Fruit fly (Drosophila melanogaster): ENCODE measurements around the gene Tdrd3.

Gene Tdrd3

DNA sequence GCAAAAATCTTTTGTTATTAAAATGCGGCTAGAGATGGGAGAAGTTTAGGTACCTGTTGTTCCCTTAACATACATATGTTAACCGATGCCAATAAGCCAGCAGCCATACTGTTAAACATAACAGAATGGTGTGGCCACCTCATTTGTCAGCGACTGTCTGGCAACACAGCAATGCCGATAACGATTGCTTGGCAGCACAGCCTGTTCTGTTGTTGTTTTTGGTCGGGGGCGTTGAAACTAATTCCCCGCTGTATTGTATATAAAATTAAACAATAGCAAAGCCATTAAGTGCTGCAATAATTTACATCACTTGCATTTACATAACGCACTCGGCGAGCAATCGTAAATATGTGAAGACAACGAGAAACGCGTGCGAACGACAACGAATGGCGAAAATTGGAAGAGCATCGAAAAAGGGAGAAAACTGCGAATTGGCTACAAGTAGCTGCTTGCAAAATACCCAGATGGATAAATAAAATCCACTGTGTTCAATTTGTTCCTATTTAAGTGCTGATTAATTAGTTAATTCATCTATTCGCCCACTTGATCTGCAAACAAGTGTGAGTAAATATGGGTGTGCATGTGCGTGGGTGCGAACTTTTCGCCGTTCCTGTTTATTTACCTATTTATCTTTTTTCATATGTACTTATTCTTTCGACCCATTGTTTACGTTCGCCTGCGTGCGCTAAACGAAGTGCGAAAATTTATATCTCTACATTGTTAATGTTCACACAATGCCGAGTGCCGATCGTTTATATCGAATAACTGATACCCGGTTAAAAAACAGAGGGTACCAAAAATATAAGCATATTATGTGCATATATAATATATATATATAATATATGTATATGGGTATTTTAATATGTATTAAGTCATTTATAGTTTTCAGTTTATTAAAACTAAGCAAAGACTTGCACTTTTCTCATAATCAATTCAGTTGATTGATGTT lies 24.5 kb upstream of the Tdrd3 start, which contains the start of the genes Tsen34 and Mgat4a (continued):
- peak in 1 of 2 experiments; percentile 47 for TF ChIP-seq Hr51 (GFP tag; optimal IDR thresholded peaks at IDR 0.05)

DNA sequence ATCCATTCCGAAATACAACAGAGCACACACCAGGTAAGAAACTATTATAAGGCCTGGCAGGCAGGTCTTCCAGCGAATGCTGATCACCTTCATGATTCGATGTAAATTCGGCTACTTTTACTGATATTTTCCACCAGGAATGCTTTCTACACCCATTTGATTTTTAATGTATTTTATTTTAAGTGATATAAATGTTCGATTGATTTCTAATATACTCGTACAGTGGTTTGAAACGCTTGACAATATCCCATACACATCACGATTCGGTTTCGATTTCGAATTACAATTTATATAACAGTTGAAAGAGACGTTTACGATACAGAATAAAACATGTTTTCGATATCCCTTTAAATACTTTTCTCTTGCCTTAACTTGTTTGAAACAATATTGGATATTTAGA lies 17.4 kb upstream of the Tdrd3 start, which contains the start of gene Mgat4b:
Gene Mgat4b, minus strand, starts transcription at position 101 of the 400 bp plus-strand sequence.
- TF ChIP-seq CG8478 (optimal IDR thresholded peaks at IDR 0.05) (no peak), danr (GFP tag; IDR thresholded peaks at IDR 0.05) (no peak), CG5180 (GFP tag; optimal IDR thresholded peaks at IDR 0.05) (no peak), toy (GFP tag; IDR thresholded peaks at IDR 0.05) (no peak), Lim3 (GFP tag; IDR thresholded peaks at IDR 0.05) (no peak), CG2889 (GFP tag; IDR thresholded peaks at IDR 0.05) (no peak), CG3407 (GFP tag; optimal IDR thresholded peaks at IDR 0.05) (no peak), slou (GFP tag; optimal IDR thresholded peaks at IDR 0.05) (no peak), CG31224 (GFP tag; IDR thresholded peaks at IDR 0.05) (no peak)

DNA sequence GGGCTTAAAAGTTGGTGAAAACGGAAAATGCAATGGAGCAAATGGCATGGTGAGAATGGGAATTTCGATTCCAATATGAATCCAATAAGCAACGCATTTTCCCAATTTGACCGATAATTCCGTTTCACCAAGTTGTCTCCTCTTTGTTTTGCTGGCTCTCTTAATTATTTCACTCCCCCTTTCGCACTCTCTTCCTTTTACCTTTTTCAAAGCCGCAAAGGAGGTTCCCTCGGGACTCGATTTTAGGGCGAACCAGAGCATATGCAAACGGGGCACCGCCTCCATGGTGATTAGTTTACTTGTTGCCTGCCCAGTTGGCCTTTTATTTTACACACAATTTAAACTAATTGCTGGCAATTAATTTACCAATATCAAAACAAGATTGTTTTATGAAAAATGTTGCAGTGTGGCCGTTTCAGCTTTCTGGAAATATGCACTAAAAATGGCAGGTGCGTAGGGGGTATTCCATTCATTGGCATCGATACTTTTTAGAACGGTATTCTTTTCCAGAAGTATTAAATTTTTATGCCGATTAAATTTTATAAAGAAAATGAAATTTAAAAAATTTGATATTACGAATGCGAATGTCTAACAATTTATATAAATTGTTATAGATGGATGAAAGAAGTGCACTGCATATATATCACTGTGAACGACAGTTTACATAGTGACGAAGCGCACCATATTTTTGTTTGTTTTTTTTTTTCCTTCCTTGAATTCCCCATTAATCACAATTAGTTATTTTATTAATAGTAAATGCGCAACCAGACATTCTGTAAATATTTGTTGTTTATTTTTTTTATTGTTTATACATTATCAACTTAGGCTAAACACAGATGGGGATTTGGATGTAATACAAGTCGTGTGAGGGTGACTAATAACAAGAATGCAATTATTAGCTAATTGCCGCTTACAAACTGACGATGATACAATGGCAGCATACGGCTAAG lies 10.6 kb upstream of the Tdrd3 start, which contains the start of gene mop:
Gene mop, minus strand, starts transcription at position 419 of the 950 bp plus-strand sequence.
- TF ChIP-seq Dad (GFP tag; optimal IDR thresholded peaks at IDR 0.05) (no peak), CG17829 (tag; optimal IDR thresholded peaks at IDR 0.05) (peak; percentile 41), pita (GFP tag; optimal IDR thresholded peaks at IDR 0.05) (no peak), sr (GFP tag; IDR thresholded peaks at IDR 0.05) (no peak), gfzf (GFP tag; optimal IDR thresholded peaks at IDR 0.05) (peak; percentile 79), ewg (GFP tag; optimal IDR thresholded peaks at IDR 0.05) (no peak), ind (GFP tag; optimal IDR thresholded peaks at IDR 0.05) (no peak), pfk (GFP tag; optimal IDR thresholded peaks at IDR 0.05) (no peak), Max (GFP tag; optimal IDR thresholded peaks at IDR 0.05) (no peak), CG12236 (GFP tag; optimal IDR thresholded peaks at IDR 0.05) (no peak), salm (tag; optimal IDR thresholded peaks at IDR 0.05) (no peak), HLHmδ (GFP tag; optimal IDR thresholded peaks at IDR 0.05) (no peak), Blimp-1 (GFP tag; optimal IDR thresholded peaks at IDR 0.05) (no peak), chm (GFP tag; IDR thresholded peaks at IDR 0.05) (peak; percentile 72; the same call in 1 of the 2 replicates), NfI (GFP tag; optimal IDR thresholded peaks at IDR 0.05) (no peak), CG16779 (GFP tag; IDR thresholded peaks at IDR 0.05) (no peak), CG18764 (GFP tag; optimal IDR thresholded peaks at IDR 0.05) (peak; percentile 1), Dip2 (GFP tag; IDR thresholded peaks at IDR 0.05) (no peak), Aef1 (GFP tag; IDR thresholded peaks at IDR 0.05) (peak; percentile 30; the same call in 1 of the 3 replicates), Hmx (GFP tag; optimal IDR thresholded peaks at IDR 0.05) (no peak), CG10959 (GFP tag; IDR thresholded peaks at IDR 0.05) (0 out of 2 replicates have a peak, but pooled peaks have one; percentile 20), otp (GFP tag; IDR thresholded peaks at IDR 0.05) (no peak), CG7745 (tag; optimal IDR thresholded peaks at IDR 0.05) (peak; percentile 36), ham (GFP tag; IDR thresholded peaks at IDR 0.05) (no peak), CG2875 (GFP tag; optimal IDR thresholded peaks at IDR 0.05) (no peak), CG17361 (GFP tag; IDR thresholded peaks at IDR 0.05) (no peak; the same call in 2 of the 3 replicates), corto (GFP tag; optimal IDR thresholded peaks at IDR 0.05) (no peak), cwo (GFP tag; optimal IDR thresholded peaks at IDR 0.05) (no peak), Hey (tag; optimal IDR thresholded peaks at IDR 0.05) (no peak), Camta (GFP tag; optimal IDR thresholded peaks at IDR 0.05) (no peak), zen2 (GFP tag; IDR thresholded peaks at IDR 0.05; ENCODE audit: partially characterized antibody) (no peak; the same call in 2 of the 3 replicates), sc (optimal IDR thresholded peaks at IDR 0.05) (no peak), sc (GFP tag; optimal IDR thresholded peaks at IDR 0.05) (no peak)
